Fruit fly (Drosophila melanogaster): Measurements from ENCODE around the gene emc.

The emc gene

dm6 chr3L:802700-803273 is 53.6 kb downstream of the emc start:
- TF ChIP-seq Bgb (GFP tag; IDR thresholded peaks at IDR 0.05; ENCODE audit: partially characterized antibody) (no peak), CG4730 (GFP tag; IDR thresholded peaks at IDR 0.05) (peak; percentile 74), Dad (GFP tag; optimal IDR thresholded peaks at IDR 0.05) (peak; percentile 90), D (optimal IDR thresholded peaks at IDR 0.05) (no peak), D (GFP tag; optimal IDR thresholded peaks at IDR 0.05) (peak; percentile 79), onecut (GFP tag; IDR thresholded peaks at IDR 0.05) (peak; percentile 90), Awh (GFP tag; IDR thresholded peaks at IDR 0.05) (peak; percentile 90), TFAM (GFP tag; optimal IDR thresholded peaks at IDR 0.05) (no peak), E2f1 (GFP tag; IDR thresholded peaks at IDR 0.05) (peak; percentile 91), Hmr (GFP tag; optimal IDR thresholded peaks at IDR 0.05) (peak; percentile 92), eve (GFP tag; optimal IDR thresholded peaks at IDR 0.05) (peak in 1 of 2 experiments; percentile 88), Max (GFP tag; optimal IDR thresholded peaks at IDR 0.05) (peak; percentile 77), nerfin-2 (GFP tag; IDR thresholded peaks at IDR 0.05; ENCODE audit: partially characterized antibody) (no peak; the same call in 1 of the 2 replicates), CG13287 (GFP tag; IDR thresholded peaks at IDR 0.05; ENCODE audit: partially characterized antibody) (no peak), CG4328 (GFP tag; optimal IDR thresholded peaks at IDR 0.05) (peak; percentile 37), CG2202 (tag; optimal IDR thresholded peaks at IDR 0.05) (peak; percentile 60), CG8388 (GFP tag; optimal IDR thresholded peaks at IDR 0.05) (peak; percentile 87), CG34422 (GFP tag; IDR thresholded peaks at IDR 0.05) (peak; percentile 93), aop (GFP tag; IDR thresholded peaks at IDR 0.05) (peak; percentile 80), CG6791 (GFP tag; IDR thresholded peaks at IDR 0.05; ENCODE audit: partially characterized antibody) (no peak), crol (GFP tag; IDR thresholded peaks at IDR 0.05) (peak; percentile 44; the same call in 1 of the 2 replicates), CG15011 (GFP tag; optimal IDR thresholded peaks at IDR 0.05) (peak; percentile 76), Tbp (GFP tag; optimal IDR thresholded peaks at IDR 0.05) (no peak), CG43689 (GFP tag; IDR thresholded peaks at IDR 0.05) (peak; percentile 69), croc (GFP tag; conservative IDR thresholded peaks at IDR 0.05) (peak; percentile 81), CG12744 (GFP tag; optimal IDR thresholded peaks at IDR 0.05) (peak; percentile 75), chn (GFP tag; optimal IDR thresholded peaks at IDR 0.05) (peak; percentile 87), NFAT (GFP tag; IDR thresholded peaks at IDR 0.05) (peak; percentile 88), tap (tag; optimal IDR thresholded peaks at IDR 0.05) (peak; percentile 71), YL-1 (GFP tag; optimal IDR thresholded peaks at IDR 0.05) (no peak), luna (GFP tag; optimal IDR thresholded peaks at IDR 0.05) (peak; percentile 67), CoRest (tag; optimal IDR thresholded peaks at IDR 0.05) (peak; percentile 86), CG4360 (GFP tag; IDR thresholded peaks at IDR 0.05) (peak; percentile 71), CG12299 (tag; optimal IDR thresholded peaks at IDR 0.05) (peak; percentile 87), CG12236 (GFP tag; optimal IDR thresholded peaks at IDR 0.05) (peak; percentile 79), CG2889 (GFP tag; IDR thresholded peaks at IDR 0.05) (peak; percentile 77), CG2712 (tag; optimal IDR thresholded peaks at IDR 0.05) (peak; percentile 85), ERR (GFP tag; optimal IDR thresholded peaks at IDR 0.05) (peak; percentile 87), amos (GFP tag; IDR thresholded peaks at IDR 0.05; ENCODE audit: partially characterized antibody) (no peak), Sry-β (GFP tag; optimal IDR thresholded peaks at IDR 0.05) (peak; percentile 2), yki (optimal IDR thresholded peaks at IDR 0.05) (no peak), gcm2 (GFP tag; optimal IDR thresholded peaks at IDR 0.05) (peak; percentile 78), Trl (optimal IDR thresholded peaks at IDR 0.05) (no peak), Trl (GFP tag; optimal IDR thresholded peaks at IDR 0.05) (peak; percentile 87), peb (GFP tag; IDR thresholded peaks at IDR 0.05) (peak; percentile 83), CG5953 (GFP tag; IDR thresholded peaks at IDR 0.05) (peak; percentile 84), Sox100B (GFP tag; optimal IDR thresholded peaks at IDR 0.05) (peak; percentile 69), CG1024 (GFP tag; IDR thresholded peaks at IDR 0.05) (peak; percentile 88), CG6689 (GFP tag; IDR thresholded peaks at IDR 0.05) (peak; percentile 91), gem (tag; optimal IDR thresholded peaks at IDR 0.05) (peak; percentile 91), CG8944 (GFP tag; optimal IDR thresholded peaks at IDR 0.05) (peak; percentile 89), CG17612 (GFP tag; IDR thresholded peaks at IDR 0.05) (peak; percentile 69)
